Worm (Caenorhabditis elegans) whole organism, late embryonic: ENCODE results near the gene sek-1.

Source experiments
- F13H6.1 ChIP-seq: sonication (generic microtip); optimal IDR thresholded peaks from 2 replicates; lab custom pipeline; 2016; ENCODE audit warnings: missing genetic modification characterization, missing compliant biosample characterization
- ceh-24 ChIP-seq: sonication (generic microtip); optimal IDR thresholded peaks from 2 replicates; lab custom pipeline; 2016; ENCODE audit warnings: mild to moderate bottlenecking, missing genetic modification characterization, missing compliant biosample characterization
- fkh-10 ChIP-seq: fragments of 150-350 bp; optimal IDR thresholded peaks from 2 replicates; lab custom pipeline; 2014; ENCODE audit warnings: missing biosample characterization, missing genetic modification reagents, missing genetic modification characterization
- lin-11 ChIP-seq: fragments of 200-800 bp; sonication (Bioruptor generic); optimal IDR thresholded peaks from 2 replicates; lab custom pipeline; 2018; ENCODE audit warnings: mild to moderate bottlenecking, missing genetic modification characterization, missing compliant biosample characterization
- nfya-1 ChIP-seq: sonication (generic microtip); optimal IDR thresholded peaks from 2 replicates; lab custom pipeline; 2017; ENCODE audit warnings: missing genetic modification characterization, mild to moderate bottlenecking, missing compliant biosample characterization, antibody characterized with exemption, moderate library complexity
- pag-3 ChIP-seq: sonication (generic microtip); optimal IDR thresholded peaks from 2 replicates; lab custom pipeline; 2016; ENCODE audit warnings: missing compliant biosample characterization, missing genetic modification characterization, borderline replicate concordance
- pros-1 ChIP-seq: fragments of 150-350 bp; optimal IDR thresholded peaks from 2 replicates; lab custom pipeline; 2014; ENCODE audit warnings: missing biosample characterization, missing genetic modification reagents, missing genetic modification characterization
- rnt-1 ChIP-seq: sonication (generic microtip); optimal IDR thresholded peaks from 2 replicates; lab custom pipeline; 2016; ENCODE audit warnings: missing genetic modification characterization, missing compliant biosample characterization
- syd-9 ChIP-seq: sonication (generic microtip); optimal IDR thresholded peaks from 2 replicates; lab custom pipeline; 2016; ENCODE audit warnings: mild to moderate bottlenecking, missing genetic modification characterization, moderate library complexity, missing compliant biosample characterization

- TF ChIP-seq pag-3 (tag; lab: Kevin White, UChicago) (no peak), syd-9 (tag; lab: Kevin White, UChicago) (no peak), pros-1 (no peak), fkh-10 (no peak), ceh-24 (tag; lab: Kevin White, UChicago) (no peak), F13H6.1 (no peak), rnt-1 (no peak), lin-11 (tag; lab: Kevin White, UChicago) (peak; percentile 39), nfya-1 (tag; lab: Kevin White, UChicago) (no peak)
Observed at ce11 chrX:7794306-7794743, 22.2 kb upstream of the sek-1 start.
